Fruit fly (Drosophila melanogaster) S2 (cell line): Measurements from ENCODE around the gene GCS1.

Experiments
- CG8478 ChIP-seq: fragments of >200 bp; optimal IDR thresholded peaks from 2 replicates; lab custom pipeline; 2018
- CTCF ChIP-seq, 2 experiments: fragments of >200 bp; optimal IDR thresholded peaks; 2 replicates each; lab custom pipeline; 2018

- TF ChIP-seq CG8478 (no peak), CTCF (optimal IDR thresholded peaks at IDR 0.05; lab: Kevin White, UChicago) (no peak)
These were observed 11.3 kb upstream of the GCS1 start, which contains the start of gene Pa1 for dm6 chrX:11359081-11359481.
